Fruit fly (Drosophila melanogaster) S2 (cell line): Measurements from ENCODE around the gene grp.

ENCODE experiments used
- CG8478 ChIP-seq: fragments of >200 bp; optimal IDR thresholded peaks from 2 replicates; lab custom pipeline; 2018
- CTCF ChIP-seq, 2 experiments: fragments of >200 bp; optimal IDR thresholded peaks; 2 replicates each; lab custom pipeline; 2018

DNA sequence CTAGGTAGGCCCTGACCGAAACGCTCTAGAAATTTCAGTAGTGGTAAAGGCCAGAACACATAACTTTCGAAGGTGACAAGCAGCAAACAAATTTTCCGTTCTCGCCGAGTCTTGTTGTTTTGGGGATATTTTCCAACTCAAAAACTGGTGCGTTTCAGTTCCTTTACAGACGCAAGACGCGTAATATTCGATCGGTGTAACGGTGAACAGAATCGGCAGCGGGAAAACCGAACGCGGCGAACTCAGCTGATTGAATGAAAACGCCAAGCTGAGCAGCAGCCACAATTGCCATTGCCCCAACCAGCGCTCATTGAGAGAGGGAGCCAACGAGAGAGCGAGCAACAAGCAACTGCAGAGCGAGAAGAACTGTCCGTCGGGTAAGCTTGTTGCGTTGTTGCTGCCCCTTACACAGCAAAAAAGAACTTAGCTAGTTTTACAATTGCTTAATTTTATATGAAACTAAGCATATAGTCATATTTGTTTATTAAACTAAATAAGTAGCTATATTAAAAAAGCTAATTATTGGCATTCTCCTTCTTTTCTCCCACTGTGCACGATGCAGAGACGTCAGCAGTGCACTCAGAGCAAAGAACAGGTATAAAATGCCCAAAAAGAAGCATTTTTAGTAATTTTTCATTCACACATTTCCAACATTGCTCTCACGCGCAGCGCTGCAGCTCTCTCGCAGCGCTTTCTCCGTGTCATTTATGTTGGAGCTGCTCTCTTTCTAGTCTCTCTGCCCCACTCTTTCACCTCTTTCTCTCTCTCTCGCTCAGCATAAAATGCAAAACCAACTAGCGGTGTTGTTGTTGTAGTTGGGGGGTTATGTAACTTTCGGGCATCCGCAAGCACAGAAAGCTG is 36.2 kb downstream of the grp start, which contains the start of the genes Cyt-c-d and CG31808:
- TF ChIP-seq CG8478 (lab: Kevin White, UChicago): no peak
- TF ChIP-seq CTCF (optimal IDR thresholded peaks at IDR 0.05; lab: Kevin White, UChicago): no peak
